Fruit fly (Drosophila melanogaster) whole organism, embryonic: ENCODE results near the gene rt.
A peak's percentile ranks its signal among the peaks of the same experiment; 100 is the strongest.
"Not testable (repeated sequence)": the region's sequence is repeated elsewhere in the genome, so short reads cannot be mapped to it uniquely, and the experiment has no call there.

Source experiments
- Antp ChIP-seq: fragments of 200-800 bp; sonication (Bioruptor generic); optimal IDR thresholded peaks from 3 replicates; lab custom pipeline; 2016; ENCODE audit warnings: missing biosample characterization, missing genetic modification characterization
- B-H2 ChIP-seq: fragments of 200-800 bp; sonication (Bioruptor generic); optimal IDR thresholded peaks from 2 replicates; lab custom pipeline; 2018; ENCODE audit warnings: missing biosample characterization, mild to moderate bottlenecking, missing genetic modification characterization
- CG11093 ChIP-seq: fragments of 200-800 bp; sonication (Bioruptor generic); IDR thresholded peaks from 3 replicates; pipeline ENCODE4 v1.3.6; 2022; ENCODE audit warnings: missing biosample characterization, missing genetic modification characterization
- CG11398 ChIP-seq: fragments of 200-800 bp; sonication (Bioruptor generic); optimal IDR thresholded peaks from 2 replicates; lab custom pipeline; 2016; ENCODE audit warnings: missing biosample characterization, missing genetic modification characterization
- CG12236 ChIP-seq: fragments of 200-800 bp; sonication (Bioruptor generic); optimal IDR thresholded peaks from 2 replicates; lab custom pipeline; 2016; ENCODE audit warnings: missing biosample characterization, missing genetic modification characterization
- CG31365 ChIP-seq: fragments of 200-800 bp; sonication (Bioruptor generic); optimal IDR thresholded peaks from 2 replicates; lab custom pipeline; 2018; ENCODE audit warnings: missing biosample characterization, mild to moderate bottlenecking, missing genetic modification characterization
- CG31441 ChIP-seq: fragments of 200-800 bp; sonication (Bioruptor generic); IDR thresholded peaks from 2 replicates; pipeline ENCODE4 v1.3.6; 2022; ENCODE audit warnings: missing biosample characterization, missing genetic modification characterization
- CG33213 ChIP-seq: fragments of 200-800 bp; sonication (Bioruptor generic); optimal IDR thresholded peaks from 3 replicates; lab custom pipeline; 2016; ENCODE audit warnings: missing biosample characterization, missing genetic modification characterization
- CG6854 ChIP-seq: fragments of 200-800 bp; sonication (Bioruptor generic); optimal IDR thresholded peaks from 3 replicates; lab custom pipeline; 2017; ENCODE audit warnings: missing biosample characterization, mild to moderate bottlenecking, missing genetic modification characterization
- CG7987 ChIP-seq: fragments of 200-800 bp; sonication (Bioruptor generic); optimal IDR thresholded peaks from 2 replicates; lab custom pipeline; 2018; ENCODE audit warnings: missing biosample characterization, mild to moderate bottlenecking, missing genetic modification characterization, moderate library complexity
- CG8089 ChIP-seq: fragments of 200-800 bp; sonication (Bioruptor generic); optimal IDR thresholded peaks from 3 replicates; lab custom pipeline; 2016; ENCODE audit warnings: missing biosample characterization, missing genetic modification characterization
- D19B ChIP-seq: fragments of 200-800 bp; sonication (Bioruptor generic); optimal IDR thresholded peaks from 2 replicates; lab custom pipeline; 2017; ENCODE audit warnings: missing biosample characterization, mild to moderate bottlenecking, missing genetic modification characterization
- Doc3 ChIP-seq: fragments of 200-800 bp; sonication (Bioruptor generic); IDR thresholded peaks from 3 replicates; pipeline ENCODE4 v1.3.6; 2022; ENCODE audit warnings: missing biosample characterization, missing genetic modification characterization; ENCODE audit not compliant: partially characterized antibody
- Fer3 ChIP-seq: fragments of 200-800 bp; sonication (Bioruptor generic); optimal IDR thresholded peaks from 2 replicates; lab custom pipeline; 2018; ENCODE audit warnings: missing biosample characterization, mild to moderate bottlenecking, missing genetic modification characterization, moderate library complexity
- HLH3B ChIP-seq: fragments of 200-800 bp; sonication (Bioruptor generic); IDR thresholded peaks from 2 replicates; pipeline ENCODE4 v1.3.6; 2022; ENCODE audit warnings: missing biosample characterization, missing genetic modification characterization
- MTF-1 ChIP-seq: fragments of 200-800 bp; sonication (Bioruptor generic); optimal IDR thresholded peaks from 2 replicates; lab custom pipeline; 2018; ENCODE audit warnings: missing biosample characterization, mild to moderate bottlenecking, missing genetic modification characterization, borderline replicate concordance
- Rfx ChIP-seq: fragments of 200-800 bp; sonication (Bioruptor generic); IDR thresholded peaks from 2 replicates; pipeline ENCODE4 v1.3.6; 2022; ENCODE audit warnings: missing biosample characterization, missing genetic modification characterization
- aop ChIP-seq: fragments of 200-800 bp; sonication (Bioruptor generic); IDR thresholded peaks from 2 replicates; pipeline ENCODE4 v1.3.6; 2022; ENCODE audit warnings: missing biosample characterization, missing genetic modification characterization
- cad ChIP-seq: fragments of >200 bp; optimal IDR thresholded peaks from 2 replicates; lab custom pipeline; 2017; ENCODE audit warnings: missing biosample characterization, missing genetic modification characterization
- disco-r ChIP-seq: fragments of 200-800 bp; sonication (Bioruptor generic); optimal IDR thresholded peaks from 2 replicates; lab custom pipeline; 2016; ENCODE audit warnings: missing biosample characterization, missing genetic modification characterization
- ems ChIP-seq: fragments of 200-800 bp; sonication (Bioruptor generic); optimal IDR thresholded peaks from 3 replicates; lab custom pipeline; 2016; ENCODE audit warnings: missing biosample characterization, missing genetic modification characterization
- fu2 ChIP-seq: fragments of 200-800 bp; sonication (Bioruptor generic); optimal IDR thresholded peaks from 2 replicates; lab custom pipeline; 2016; ENCODE audit warnings: missing biosample characterization, missing genetic modification characterization
- gce ChIP-seq: fragments of 200-800 bp; sonication (Bioruptor generic); IDR thresholded peaks from 3 replicates; pipeline ENCODE4 v1.3.6; 2022; ENCODE audit warnings: missing biosample characterization, missing genetic modification characterization
- kah ChIP-seq: fragments of 200-800 bp; sonication (Bioruptor generic); optimal IDR thresholded peaks from 2 replicates; lab custom pipeline; 2018; ENCODE audit warnings: missing biosample characterization, mild to moderate bottlenecking, missing genetic modification characterization
- nom ChIP-seq: fragments of 200-800 bp; sonication (Bioruptor generic); optimal IDR thresholded peaks from 2 replicates; lab custom pipeline; 2017; ENCODE audit warnings: missing biosample characterization, missing genetic modification characterization, mild to moderate bottlenecking, moderate library complexity, missing genetic modification reagents
- pnt ChIP-seq: fragments of 200-800 bp; sonication (Bioruptor generic); optimal IDR thresholded peaks from 3 replicates; lab custom pipeline; 2016; ENCODE audit warnings: missing biosample characterization, missing genetic modification characterization
- row ChIP-seq: fragments of 200-800 bp; sonication (Bioruptor generic); IDR thresholded peaks from 3 replicates; pipeline ENCODE4 v1.3.6; 2022; ENCODE audit warnings: missing biosample characterization, missing genetic modification characterization
- run ChIP-seq: fragments of 200-800 bp; sonication (Bioruptor generic); optimal IDR thresholded peaks from 3 replicates; lab custom pipeline; 2018; ENCODE audit warnings: missing biosample characterization, mild to moderate bottlenecking, missing genetic modification characterization
- sens ChIP-seq: fragments of 200-800 bp; sonication (Bioruptor generic); peaks from one replicate; lab custom pipeline; 2016; ENCODE audit warnings: missing biosample characterization, missing genetic modification characterization
- sob ChIP-seq: fragments of 200-800 bp; sonication (Bioruptor generic); IDR thresholded peaks from 2 replicates; pipeline ENCODE4 v1.3.6; 2022; ENCODE audit warnings: missing biosample characterization, missing genetic modification characterization
- toy ChIP-seq: fragments of 200-800 bp; sonication (Bioruptor generic); IDR thresholded peaks from 2 replicates; pipeline ENCODE4 v1.3.6; 2022; ENCODE audit warnings: missing biosample characterization, missing genetic modification characterization
- unpg ChIP-seq: fragments of 200-800 bp; sonication (Bioruptor generic); optimal IDR thresholded peaks from 3 replicates; lab custom pipeline; 2018; ENCODE audit warnings: missing biosample characterization, mild to moderate bottlenecking, missing genetic modification characterization, moderate library complexity
- zf30C ChIP-seq: fragments of 200-800 bp; sonication (Bioruptor generic); optimal IDR thresholded peaks from 3 replicates; lab custom pipeline; 2018; ENCODE audit warnings: missing biosample characterization, mild to moderate bottlenecking, missing genetic modification characterization

The rt gene

dm6 chr3L:11577395-11577794, 10.2 kb downstream of the rt start, which contains the start of gene CG33271 (continued):
- no peak for TF ChIP-seq aop (GFP tag; lab: Robert Waterston, UW)
- no peak for TF ChIP-seq pnt
- no peak for TF ChIP-seq CG6854 (GFP tag; lab: Kevin White, UChicago)
- TF ChIP-seq CG31441 (GFP tag; lab: Robert Waterston, UW) = no peak
- no peak for TF ChIP-seq CG7987 (GFP tag; lab: Kevin White, UChicago)
- no peak for TF ChIP-seq toy
- TF ChIP-seq CG31365 = no peak
- no peak; the same call in 1 of the 2 replicates for TF ChIP-seq sob (GFP tag; lab: Robert Waterston, UW)
- TF ChIP-seq gce (GFP tag; lab: Robert Waterston, UW) = no peak
- TF ChIP-seq run (tag; lab: Kevin White, UChicago) = no peak
- TF ChIP-seq ems (GFP tag; lab: Kevin White, UChicago) = no peak
- TF ChIP-seq CG11398 (GFP tag; lab: Kevin White, UChicago) = no peak
- no peak for TF ChIP-seq CG12236 (GFP tag; lab: Kevin White, UChicago)
- TF ChIP-seq nom = no peak
- TF ChIP-seq zf30C (GFP tag; lab: Kevin White, UChicago) = no peak
- TF ChIP-seq CG11093 (GFP tag; lab: Robert Waterston, UW) = no peak
- TF ChIP-seq MTF-1 = no peak
- no peak for TF ChIP-seq Doc3
- TF ChIP-seq Rfx (GFP tag; lab: Robert Waterston, UW) = no peak
- no peak for TF ChIP-seq fu2 (GFP tag; lab: Kevin White, UChicago)

dm6 chr3L:11576944-11577343, 10.6 kb downstream of the rt start, which contains the start of gene CG33489:
TSS of gene CG33489 (minus strand) at chr3L:11577044.
- not testable (repeated sequence) for TF ChIP-seq B-H2 (GFP tag; lab: Kevin White, UChicago); Antp; unpg (GFP tag; lab: Kevin White, UChicago)

DNA sequence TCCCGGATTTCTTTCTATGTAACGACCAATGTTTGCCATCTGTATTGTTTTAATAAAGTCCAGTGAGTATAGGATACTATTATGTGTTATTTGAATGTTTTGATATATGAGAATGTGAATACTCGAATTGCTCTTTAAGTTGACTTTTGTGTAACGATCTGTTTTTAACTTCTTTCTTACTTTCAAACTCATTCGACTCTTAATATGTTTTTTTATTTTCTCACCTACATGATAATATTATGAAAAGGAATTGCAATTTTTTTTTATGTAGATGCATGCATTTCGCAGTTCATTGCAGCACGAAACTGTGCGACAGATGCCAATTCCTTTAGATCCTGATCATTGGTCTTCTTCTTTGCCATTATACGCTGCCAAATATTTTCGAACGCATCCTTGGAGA, 13.0 kb downstream of the rt start, which contains the start of gene CG33490:
Gene CG33490, minus strand, starts transcription at position 101 of the 400 bp plus-strand sequence.
- no peak for TF ChIP-seq HLH3B (GFP tag; lab: Robert Waterston, UW)
- no peak for TF ChIP-seq row
- TF ChIP-seq cad (GFP tag; lab: Kevin White, UChicago) = no peak
- no peak for TF ChIP-seq nom
- no peak for TF ChIP-seq Fer3 (tag; lab: Kevin White, UChicago)
- TF ChIP-seq kah (GFP tag; lab: Kevin White, UChicago) = no peak

- TF ChIP-seq CG33213 (GFP tag; lab: Kevin White, UChicago) = no peak
- no peak for TF ChIP-seq disco-r
- TF ChIP-seq sens (GFP tag; lab: Kevin White, UChicago) = peak; percentile 30
- TF ChIP-seq CG8089 (GFP tag; lab: Kevin White, UChicago) = no peak
- no peak for TF ChIP-seq D19B (GFP tag; lab: Kevin White, UChicago)
Measured at dm6 chr3L:11563972-11564533, 23.5 kb downstream of the rt start, which contains the start of the genes CG46412 and CG33267. TSS of gene CG46412 (minus strand) at chr3L:11564072. TSS of gene CG33267 (plus strand) at chr3L:11564483.
